1 fruit fly cellular context compared by ENCODE assay signal in genomic region chr3L:14971893-14972624, dm6.
TF ChIP-seq lines count a peak whose summit lies in the region.

No protein-coding gene starts in this region.

TF ChIP-seq in whole organism, embryonic, 481 proteins besides CTCF, POLR2A, EP300 and RAD21 (continued from another document):
- no peak for TF ChIP-seq CG2116 (GFP tag; optimal IDR thresholded peaks at IDR 0.05; lab: Kevin White, UChicago)
- peak; percentile 85 for TF ChIP-seq Kr (GFP tag; optimal IDR thresholded peaks at IDR 0.05; lab: Kevin White, UChicago)
- no peak for TF ChIP-seq Abd-B (GFP tag; optimal IDR thresholded peaks at IDR 0.05; lab: Kevin White, UChicago)
- no peak for TF ChIP-seq klu (GFP tag; IDR thresholded peaks at IDR 0.05; lab: Robert Waterston, UW)
- no peak for TF ChIP-seq fru (optimal IDR thresholded peaks at IDR 0.05; lab: Kevin White, UChicago)
- no peak for TF ChIP-seq Mes4 (GFP tag; optimal IDR thresholded peaks at IDR 0.05; lab: Kevin White, UChicago)
- peak; percentile 31 for TF ChIP-seq CG10979 (tag; optimal IDR thresholded peaks at IDR 0.05; lab: Kevin White, UChicago)
- no peak for TF ChIP-seq CG1792 (GFP tag; optimal IDR thresholded peaks at IDR 0.05; lab: Kevin White, UChicago)
- peak; percentile 8 for TF ChIP-seq fd96Cb (tag; optimal IDR thresholded peaks at IDR 0.05; lab: Kevin White, UChicago)
- TF ChIP-seq Six4 (GFP tag; optimal IDR thresholded peaks at IDR 0.05; lab: Kevin White, UChicago) = peak; percentile 11
- no peak for TF ChIP-seq lab (GFP tag; optimal IDR thresholded peaks at IDR 0.05; lab: Kevin White, UChicago)
- no peak for TF ChIP-seq CG18599 (GFP tag; optimal IDR thresholded peaks at IDR 0.05; lab: Kevin White, UChicago)
- no peak for TF ChIP-seq Ssrp (tag; optimal IDR thresholded peaks at IDR 0.05; lab: Kevin White, UChicago)
- peak in 1 of 2 experiments; percentile 26 for TF ChIP-seq Trl (optimal IDR thresholded peaks at IDR 0.05; lab: Kevin White, UChicago)
- TF ChIP-seq Trl (GFP tag; optimal IDR thresholded peaks at IDR 0.05; lab: Kevin White, UChicago) = no peak
- no peak for TF ChIP-seq Max (GFP tag; optimal IDR thresholded peaks at IDR 0.05; lab: Kevin White, UChicago)
- peak; percentile 35 for TF ChIP-seq shn (GFP tag; optimal IDR thresholded peaks at IDR 0.05; lab: Kevin White, UChicago)
- TF ChIP-seq usp (GFP tag; optimal IDR thresholded peaks at IDR 0.05; lab: Kevin White, UChicago) = no peak
- TF ChIP-seq zen (tag; optimal IDR thresholded peaks at IDR 0.05; lab: Kevin White, UChicago) = peak; percentile 88
- no peak for TF ChIP-seq Drgx (GFP tag; IDR thresholded peaks at IDR 0.05; lab: Robert Waterston, UW)
- no peak for TF ChIP-seq Dip3 (GFP tag; optimal IDR thresholded peaks at IDR 0.05; lab: Kevin White, UChicago)
- TF ChIP-seq Sry-β (GFP tag; optimal IDR thresholded peaks at IDR 0.05; lab: Kevin White, UChicago) = no peak
- TF ChIP-seq zf30C (GFP tag; optimal IDR thresholded peaks at IDR 0.05; lab: Kevin White, UChicago) = no peak
- TF ChIP-seq CG2712 (tag; optimal IDR thresholded peaks at IDR 0.05; lab: Kevin White, UChicago) = peak; percentile 16
- TF ChIP-seq gt (GFP tag; IDR thresholded peaks at IDR 0.05; lab: Robert Waterston, UW) = no peak
- no peak for TF ChIP-seq z (GFP tag; IDR thresholded peaks at IDR 0.05; lab: Robert Waterston, UW)
- no peak for TF ChIP-seq bsh (GFP tag; optimal IDR thresholded peaks at IDR 0.05; lab: Kevin White, UChicago)
- TF ChIP-seq CG17802 (tag; optimal IDR thresholded peaks at IDR 0.05; lab: Kevin White, UChicago) = no peak
- TF ChIP-seq row (GFP tag; IDR thresholded peaks at IDR 0.05; lab: Robert Waterston, UW) = peak; percentile 64
- TF ChIP-seq CG17568 (GFP tag; optimal IDR thresholded peaks at IDR 0.05; lab: Kevin White, UChicago) = no peak
- TF ChIP-seq Nf-YC (tag; optimal IDR thresholded peaks at IDR 0.05; lab: Kevin White, UChicago) = peak; percentile 74
- TF ChIP-seq CG32767 (GFP tag; IDR thresholded peaks at IDR 0.05; lab: Robert Waterston, UW) = no peak
- TF ChIP-seq CG15696 (tag; optimal IDR thresholded peaks at IDR 0.05; lab: Kevin White, UChicago) = peak; percentile 88
- no peak for TF ChIP-seq cad (GFP tag; optimal IDR thresholded peaks at IDR 0.05; lab: Kevin White, UChicago)
- TF ChIP-seq CG10267 (tag; optimal IDR thresholded peaks at IDR 0.05; lab: Kevin White, UChicago) = peak; percentile 6
- TF ChIP-seq so (GFP tag; IDR thresholded peaks at IDR 0.05; lab: Robert Waterston, UW) = no peak
- peak; percentile 18 for TF ChIP-seq CG2202 (tag; optimal IDR thresholded peaks at IDR 0.05; lab: Kevin White, UChicago)
- no peak for TF ChIP-seq D19A (tag; optimal IDR thresholded peaks at IDR 0.05; lab: Kevin White, UChicago)
- no peak for TF ChIP-seq peb (GFP tag; IDR thresholded peaks at IDR 0.05; lab: Robert Waterston, UW)
- TF ChIP-seq CG12659 (GFP tag; optimal IDR thresholded peaks at IDR 0.05; lab: Kevin White, UChicago) = no peak
- no peak for TF ChIP-seq lov (optimal IDR thresholded peaks at IDR 0.05; lab: Kevin White, UChicago)
- 0 out of 3 replicates have a peak, but pooled peaks have one; percentile 59 for TF ChIP-seq lov (GFP tag; IDR thresholded peaks at IDR 0.05; lab: Robert Waterston, UW)
- no peak for TF ChIP-seq ken (GFP tag; IDR thresholded peaks at IDR 0.05; lab: Robert Waterston, UW)
- no peak for TF ChIP-seq hkb (optimal IDR thresholded peaks at IDR 0.05; lab: Kevin White, UChicago)
- no peak for TF ChIP-seq hkb (GFP tag; IDR thresholded peaks at IDR 0.05; lab: Robert Waterston, UW)
- TF ChIP-seq chn (GFP tag; optimal IDR thresholded peaks at IDR 0.05; lab: Kevin White, UChicago) = peak; percentile 20
- TF ChIP-seq CG3726 (GFP tag; IDR thresholded peaks at IDR 0.05; lab: Robert Waterston, UW) = no peak
- peak; percentile 51 for TF ChIP-seq Xrp1 (GFP tag; IDR thresholded peaks at IDR 0.05; lab: Robert Waterston, UW)
- no peak for TF ChIP-seq lmd (GFP tag; IDR thresholded peaks at IDR 0.05; lab: Robert Waterston, UW)
- no peak for TF ChIP-seq CG16813 (GFP tag; IDR thresholded peaks at IDR 0.05; lab: Robert Waterston, UW; ENCODE audit: partially characterized antibody)
- peak; percentile 15 for TF ChIP-seq CG1233 (GFP tag; optimal IDR thresholded peaks at IDR 0.05; lab: Kevin White, UChicago)
- TF ChIP-seq nmo (GFP tag; optimal IDR thresholded peaks at IDR 0.05; lab: Kevin White, UChicago) = peak; percentile 11
- peak; percentile 55 for TF ChIP-seq CG18262 (tag; optimal IDR thresholded peaks at IDR 0.05; lab: Kevin White, UChicago)
- TF ChIP-seq CG1529 (GFP tag; optimal IDR thresholded peaks at IDR 0.05; lab: Kevin White, UChicago) = no peak
- TF ChIP-seq Fer2 (tag; optimal IDR thresholded peaks at IDR 0.05; lab: Kevin White, UChicago) = no peak
- peak; percentile 76 for TF ChIP-seq dmrt11E (tag; optimal IDR thresholded peaks at IDR 0.05; lab: Kevin White, UChicago)
- no peak for TF ChIP-seq prd (optimal IDR thresholded peaks at IDR 0.05; lab: Kevin White, UChicago)
- peak; percentile 62; the same call in 2 of the 3 replicates for TF ChIP-seq prd (GFP tag; IDR thresholded peaks at IDR 0.05; lab: Robert Waterston, UW)
- TF ChIP-seq CG12391 (tag; optimal IDR thresholded peaks at IDR 0.05; lab: Kevin White, UChicago) = peak; percentile 41
- TF ChIP-seq CG6813 (GFP tag; optimal IDR thresholded peaks at IDR 0.05; lab: Kevin White, UChicago) = peak; percentile 8
- no peak for TF ChIP-seq nau (GFP tag; optimal IDR thresholded peaks at IDR 0.05; lab: Kevin White, UChicago)
- TF ChIP-seq CG12104 (GFP tag; optimal IDR thresholded peaks at IDR 0.05; lab: Kevin White, UChicago) = no peak
TF ChIP-seq in whole organism, embryonic: peak in this region for 65.
